Worm (Caenorhabditis elegans) whole organism, midembryonic: ENCODE results near the gene F58E6.11.

Source experiments
- T22C8.4 ChIP-seq: fragments of 200-800 bp; sonication (Bioruptor generic); IDR thresholded peaks from 2 replicates; pipeline ENCODE4 v1.3.6; 2022; ENCODE audit warnings: missing genetic modification characterization, missing compliant biosample characterization
- cog-1 ChIP-seq: sonication (generic microtip); optimal IDR thresholded peaks from 2 replicates; lab custom pipeline; 2016; ENCODE audit warnings: missing genetic modification characterization, missing compliant biosample characterization
- flt-1 ChIP-seq: fragments of 200-800 bp; sonication (Bioruptor generic); IDR thresholded peaks from 2 replicates; pipeline ENCODE4 v1.3.6; 2022; ENCODE audit warnings: missing genetic modification characterization, missing compliant biosample characterization
- klf-2 ChIP-seq: fragments of 200-800 bp; sonication (Bioruptor generic); conservative IDR thresholded peaks from 2 replicates; pipeline ENCODE4 v1.3.6; 2022; ENCODE audit warnings: missing genetic modification reagents, missing genetic modification characterization, missing compliant biosample characterization
- med-1 ChIP-seq: sonication (generic microtip); optimal IDR thresholded peaks from 2 replicates; lab custom pipeline; 2017; ENCODE audit warnings: missing genetic modification characterization, mild to moderate bottlenecking, missing compliant biosample characterization, antibody characterized with exemption, missing genetic modification reagents; ENCODE audit not compliant: insufficient read depth
- ref-1 ChIP-seq: fragments of 200-800 bp; sonication (Bioruptor generic); conservative IDR thresholded peaks from 2 replicates; pipeline ENCODE4 v1.3.6; 2022; ENCODE audit warnings: missing genetic modification reagents, missing genetic modification characterization, missing compliant biosample characterization
- tab-1 ChIP-seq: fragments of 200-800 bp; sonication (Bioruptor generic); IDR thresholded peaks from 2 replicates; pipeline ENCODE4 v1.3.6; 2022; ENCODE audit warnings: missing genetic modification characterization, missing compliant biosample characterization
- ztf-23 ChIP-seq: fragments of 200-800 bp; sonication (Bioruptor generic); IDR thresholded peaks from 2 replicates; pipeline ENCODE4 v1.3.6; 2022; ENCODE audit warnings: missing genetic modification reagents, missing genetic modification characterization, missing compliant biosample characterization
- ztf-29 ChIP-seq: fragments of 200-800 bp; sonication (Bioruptor generic); IDR thresholded peaks from 2 replicates; pipeline ENCODE4 v1.3.6; 2022; ENCODE audit warnings: missing genetic modification reagents, missing genetic modification characterization, missing compliant biosample characterization

Gene F58E6.11

ce11 chrV:9755725-9756124, 2.1 kb downstream of the F58E6.11 start, which contains the start of gene F58E6.8:
F58E6.8 (minus strand) TSS chrV:9755825.
- no peak for TF ChIP-seq klf-2 (GFP tag; lab: Robert Waterston, UW)
- TF ChIP-seq med-1 (GFP tag; lab: Kevin White, UChicago), result no peak
- no peak for TF ChIP-seq flt-1 (GFP tag; lab: Robert Waterston, UW)
- TF ChIP-seq ztf-23 (GFP tag; lab: Robert Waterston, UW), result no peak
- TF ChIP-seq ztf-29 (GFP tag; lab: Robert Waterston, UW), result no peak
- TF ChIP-seq ref-1 (GFP tag; lab: Robert Waterston, UW), result no peak
- no peak for TF ChIP-seq cog-1 (tag; lab: Kevin White, UChicago)

- TF ChIP-seq cog-1 (tag; lab: Kevin White, UChicago) (no peak), ztf-23 (GFP tag; lab: Robert Waterston, UW) (no peak), tab-1 (no peak), klf-2 (GFP tag; lab: Robert Waterston, UW) (no peak), flt-1 (GFP tag; lab: Robert Waterston, UW) (no peak), ztf-29 (GFP tag; lab: Robert Waterston, UW) (no peak), med-1 (GFP tag; lab: Kevin White, UChicago) (no peak), T22C8.4 (GFP tag; lab: Robert Waterston, UW) (no peak), ref-1 (GFP tag; lab: Robert Waterston, UW) (no peak)
Measured at ce11 chrV:9754459-9754858, 3.3 kb downstream of the F58E6.11 start, which contains the start of gene F58E6.5. F58E6.5 (minus strand) TSS chrV:9754559.

- no peak for TF ChIP-seq klf-2 (GFP tag; lab: Robert Waterston, UW)
- TF ChIP-seq cog-1 (tag; lab: Kevin White, UChicago), result no peak
- no peak for TF ChIP-seq ztf-23 (GFP tag; lab: Robert Waterston, UW)
- no peak for TF ChIP-seq ref-1 (GFP tag; lab: Robert Waterston, UW)
- no peak for TF ChIP-seq med-1 (GFP tag; lab: Kevin White, UChicago)
- no peak for TF ChIP-seq flt-1 (GFP tag; lab: Robert Waterston, UW)
- no peak for TF ChIP-seq ztf-29 (GFP tag; lab: Robert Waterston, UW)
- TF ChIP-seq T22C8.4 (GFP tag; lab: Robert Waterston, UW), result no peak
- no peak for TF ChIP-seq tab-1
Measured at ce11 chrV:9753554-9753953, 4.2 kb downstream of the F58E6.11 start.

ce11 chrV:9752918-9753317, 4.9 kb downstream of the F58E6.11 start, which contains the start of gene F58E6.6:
F58E6.6 (minus strand) TSS chrV:9753018.
- TF ChIP-seq klf-2 (GFP tag; lab: Robert Waterston, UW), result no peak
- TF ChIP-seq ref-1 (GFP tag; lab: Robert Waterston, UW), result no peak
- TF ChIP-seq med-1 (GFP tag; lab: Kevin White, UChicago), result no peak
- TF ChIP-seq flt-1 (GFP tag; lab: Robert Waterston, UW), result no peak
- no peak for TF ChIP-seq tab-1
- no peak for TF ChIP-seq ztf-23 (GFP tag; lab: Robert Waterston, UW)
- TF ChIP-seq cog-1 (tag; lab: Kevin White, UChicago), result no peak
- TF ChIP-seq T22C8.4 (GFP tag; lab: Robert Waterston, UW), result no peak
- TF ChIP-seq ztf-29 (GFP tag; lab: Robert Waterston, UW), result no peak

- no peak for TF ChIP-seq klf-2 (GFP tag; lab: Robert Waterston, UW)
- no peak for TF ChIP-seq cog-1 (tag; lab: Kevin White, UChicago)
- TF ChIP-seq T22C8.4 (GFP tag; lab: Robert Waterston, UW), result no peak
- TF ChIP-seq ztf-29 (GFP tag; lab: Robert Waterston, UW), result no peak
- TF ChIP-seq med-1 (GFP tag; lab: Kevin White, UChicago), result no peak
- TF ChIP-seq ref-1 (GFP tag; lab: Robert Waterston, UW), result no peak
- no peak for TF ChIP-seq tab-1
Measured at ce11 chrV:9750308-9750707, 7.5 kb downstream of the F58E6.11 start, which contains the start of gene F58E6.4. F58E6.4 (minus strand) TSS chrV:9750408.

ce11 chrV:9744934-9745333, 12.8 kb downstream of the F58E6.11 start, which contains the start of gene F58E6.13:
F58E6.13 (plus strand) TSS chrV:9745234.
- TF ChIP-seq T22C8.4 (GFP tag; lab: Robert Waterston, UW) (no peak), klf-2 (GFP tag; lab: Robert Waterston, UW) (no peak), flt-1 (GFP tag; lab: Robert Waterston, UW) (no peak), tab-1 (no peak), med-1 (GFP tag; lab: Kevin White, UChicago) (no peak), ztf-29 (GFP tag; lab: Robert Waterston, UW) (no peak), ztf-23 (GFP tag; lab: Robert Waterston, UW) (no peak), cog-1 (tag; lab: Kevin White, UChicago) (no peak), ref-1 (GFP tag; lab: Robert Waterston, UW) (no peak)

ce11 chrV:9740858-9741257, 16.9 kb downstream of the F58E6.11 start, which contains the start of gene sta-2:
sta-2 (plus strand) TSS chrV:9741206.
- TF ChIP-seq ztf-29 (GFP tag; lab: Robert Waterston, UW) (no peak), tab-1 (no peak), cog-1 (tag; lab: Kevin White, UChicago) (no peak), ztf-23 (GFP tag; lab: Robert Waterston, UW) (no peak), flt-1 (GFP tag; lab: Robert Waterston, UW) (no peak), T22C8.4 (GFP tag; lab: Robert Waterston, UW) (no peak), med-1 (GFP tag; lab: Kevin White, UChicago) (no peak), ref-1 (GFP tag; lab: Robert Waterston, UW) (no peak), klf-2 (GFP tag; lab: Robert Waterston, UW) (no peak)

- TF ChIP-seq ztf-23 (GFP tag; lab: Robert Waterston, UW) (no peak), tab-1 (no peak), cog-1 (tag; lab: Kevin White, UChicago) (no peak), T22C8.4 (GFP tag; lab: Robert Waterston, UW) (no peak), ztf-29 (GFP tag; lab: Robert Waterston, UW) (no peak), med-1 (GFP tag; lab: Kevin White, UChicago) (no peak), ref-1 (GFP tag; lab: Robert Waterston, UW) (no peak), flt-1 (GFP tag; lab: Robert Waterston, UW) (no peak), klf-2 (GFP tag; lab: Robert Waterston, UW) (no peak)
Measured at ce11 chrV:9739402-9739801, 18.4 kb downstream of the F58E6.11 start, which contains the start of gene marc-1. marc-1 (plus strand) TSS chrV:9739702.
